Fruit fly (Drosophila melanogaster) whole organism, embryonic: ENCODE measurements around the gene bbg.
A peak's percentile ranks its signal among the peaks of the same experiment; 100 is the strongest.

Source experiments
- Adf1 ChIP-seq: fragments of 200-800 bp; sonication (Bioruptor generic); IDR thresholded peaks from 2 replicates; pipeline ENCODE4 v1.3.6; 2022; ENCODE audit warnings: missing biosample characterization, missing genetic modification characterization
- Antp ChIP-seq: fragments of 200-800 bp; sonication (Bioruptor generic); optimal IDR thresholded peaks from 3 replicates; lab custom pipeline; 2016; ENCODE audit warnings: missing biosample characterization, missing genetic modification characterization
- Atf3 ChIP-seq: fragments of 200-800 bp; sonication (Bioruptor generic); optimal IDR thresholded peaks from 3 replicates; lab custom pipeline; 2016; ENCODE audit warnings: missing biosample characterization, missing genetic modification characterization
- Blimp-1 ChIP-seq: fragments of 200-800 bp; sonication (Bioruptor generic); optimal IDR thresholded peaks from 3 replicates; lab custom pipeline; 2018; ENCODE audit warnings: missing biosample characterization, missing genetic modification characterization, mild to moderate bottlenecking, moderate library complexity, missing genetic modification reagents
- CG1024 ChIP-seq: fragments of 200-800 bp; sonication (Bioruptor generic); IDR thresholded peaks from 2 replicates; pipeline ENCODE4 v1.3.6; 2022; ENCODE audit warnings: missing biosample characterization, missing genetic modification characterization
- CG10267 ChIP-seq: fragments of 200-800 bp; sonication (Bioruptor generic); optimal IDR thresholded peaks from 2 replicates; lab custom pipeline; 2018; ENCODE audit warnings: missing biosample characterization, mild to moderate bottlenecking, missing genetic modification characterization, moderate library complexity
- CG10274 ChIP-seq: fragments of 200-800 bp; sonication (Bioruptor generic); optimal IDR thresholded peaks from 3 replicates; lab custom pipeline; 2017; ENCODE audit warnings: missing biosample characterization, mild to moderate bottlenecking, missing genetic modification characterization
- CG10366 ChIP-seq: fragments of 200-800 bp; sonication (Bioruptor generic); IDR thresholded peaks from 2 replicates; pipeline ENCODE4 v1.3.6; 2022; ENCODE audit warnings: missing biosample characterization, missing genetic modification characterization
- CG12299 ChIP-seq: fragments of 200-800 bp; sonication (Bioruptor generic); optimal IDR thresholded peaks from 2 replicates; lab custom pipeline; 2018; ENCODE audit warnings: missing biosample characterization, mild to moderate bottlenecking, missing genetic modification characterization
- CG13123 ChIP-seq: fragments of 200-800 bp; sonication (Bioruptor generic); optimal IDR thresholded peaks from 2 replicates; lab custom pipeline; 2016; ENCODE audit warnings: missing biosample characterization, missing genetic modification characterization
- CG14014 ChIP-seq: fragments of 200-800 bp; sonication (Bioruptor generic); IDR thresholded peaks from 2 replicates; pipeline ENCODE4 v1.3.6; 2022; ENCODE audit warnings: missing biosample characterization, missing genetic modification characterization
- CG14965 ChIP-seq: fragments of 200-800 bp; sonication (Bioruptor generic); optimal IDR thresholded peaks from 2 replicates; lab custom pipeline; 2016; ENCODE audit warnings: missing biosample characterization, missing genetic modification characterization, borderline replicate concordance
- CG1603 ChIP-seq: fragments of 200-800 bp; sonication (Bioruptor generic); optimal IDR thresholded peaks from 2 replicates; lab custom pipeline; 2019; ENCODE audit warnings: missing biosample characterization, mild to moderate bottlenecking, missing genetic modification characterization, moderate library complexity
- CG16863 ChIP-seq: fragments of 200-800 bp; sonication (Bioruptor generic); optimal IDR thresholded peaks from 3 replicates; lab custom pipeline; 2016; ENCODE audit warnings: missing biosample characterization, missing genetic modification characterization
- CG33213 ChIP-seq: fragments of 200-800 bp; sonication (Bioruptor generic); optimal IDR thresholded peaks from 3 replicates; lab custom pipeline; 2016; ENCODE audit warnings: missing biosample characterization, missing genetic modification characterization
- CG33557 ChIP-seq: fragments of 200-800 bp; sonication (Bioruptor generic); optimal IDR thresholded peaks from 2 replicates; lab custom pipeline; 2019; ENCODE audit warnings: missing biosample characterization, mild to moderate bottlenecking, missing genetic modification characterization, moderate library complexity
- CG3726 ChIP-seq: fragments of 200-800 bp; sonication (Bioruptor generic); IDR thresholded peaks from 3 replicates; pipeline ENCODE4, ENCODE4 v1.3.6; 2022; ENCODE audit warnings: missing biosample characterization, missing genetic modification characterization
- CG42726 ChIP-seq: fragments of 200-800 bp; sonication (Bioruptor generic); IDR thresholded peaks from 2 replicates; pipeline ENCODE4 v1.3.6; 2022; ENCODE audit warnings: missing biosample characterization, missing genetic modification characterization; ENCODE audit not compliant: partially characterized antibody
- CG5245 ChIP-seq: fragments of 200-800 bp; sonication (Bioruptor generic); optimal IDR thresholded peaks from 3 replicates; lab custom pipeline; 2016; ENCODE audit warnings: missing biosample characterization, missing genetic modification characterization
- CG6654 ChIP-seq: fragments of 200-800 bp; sonication (Bioruptor generic); optimal IDR thresholded peaks from 2 replicates; lab custom pipeline; 2017; ENCODE audit warnings: missing biosample characterization, mild to moderate bottlenecking, missing genetic modification characterization
- CG6854 ChIP-seq: fragments of 200-800 bp; sonication (Bioruptor generic); optimal IDR thresholded peaks from 3 replicates; lab custom pipeline; 2017; ENCODE audit warnings: missing biosample characterization, mild to moderate bottlenecking, missing genetic modification characterization
- CG8290 ChIP-seq, 3 experiments: fragments of 200-800 bp; sonication (Bioruptor generic); optimal IDR thresholded peaks; 2 replicates each; lab custom pipeline; 2016 to 2019; ENCODE audit warnings: missing biosample characterization in 3 of 3, missing genetic modification characterization in 3 of 3, mild to moderate bottlenecking in 2 of 3, moderate library complexity in 1 of 3
- CG8478 ChIP-seq: fragments of >200 bp; optimal IDR thresholded peaks from 2 replicates; lab custom pipeline; 2018
- Hr78 ChIP-seq, 2 experiments: fragments of 200-800 bp in 1 of 2; fragments of >200 bp in 1 of 2; sonication (Bioruptor generic) in 1 of 2; optimal IDR thresholded peaks; 2 replicates each; lab custom pipeline; 2017 to 2019; ENCODE audit warnings: missing biosample characterization in 2 of 2, missing genetic modification characterization in 2 of 2, mild to moderate bottlenecking in 1 of 2, moderate library complexity in 1 of 2
- MBD-R2 ChIP-seq: fragments of 200-800 bp; sonication (Bioruptor generic); IDR thresholded peaks from 2 replicates; pipeline ENCODE4 v1.3.6; 2022; ENCODE audit warnings: missing biosample characterization, missing genetic modification characterization
- Mes4 ChIP-seq: fragments of 200-800 bp; sonication (Bioruptor generic); optimal IDR thresholded peaks from 2 replicates; lab custom pipeline; 2016; ENCODE audit warnings: missing biosample characterization, missing genetic modification characterization
- Myb ChIP-seq: fragments of 200-800 bp; sonication (Bioruptor generic); optimal IDR thresholded peaks from 2 replicates; lab custom pipeline; 2016; ENCODE audit warnings: missing biosample characterization, missing genetic modification characterization
- NC2β ChIP-seq: fragments of 200-800 bp; sonication (Bioruptor generic); optimal IDR thresholded peaks from 2 replicates; lab custom pipeline; 2016; ENCODE audit warnings: missing biosample characterization, missing genetic modification characterization
- NfI ChIP-seq: fragments of 200-800 bp; sonication (Bioruptor generic); optimal IDR thresholded peaks from 3 replicates; lab custom pipeline; 2018; ENCODE audit warnings: missing biosample characterization, mild to moderate bottlenecking, missing genetic modification characterization, moderate library complexity
- PHDP ChIP-seq: fragments of 200-800 bp; sonication (Bioruptor generic); optimal IDR thresholded peaks from 3 replicates; lab custom pipeline; 2018; ENCODE audit warnings: missing biosample characterization, mild to moderate bottlenecking, missing genetic modification characterization, moderate library complexity
- Rx ChIP-seq: fragments of 200-800 bp; sonication (Bioruptor generic); IDR thresholded peaks from 2 replicates; pipeline ENCODE4 v1.3.6; 2022; ENCODE audit warnings: missing biosample characterization, missing genetic modification characterization
- bigmax ChIP-seq: fragments of 200-800 bp; sonication (Bioruptor generic); optimal IDR thresholded peaks from 2 replicates; lab custom pipeline; 2018; ENCODE audit warnings: missing biosample characterization, mild to moderate bottlenecking, missing genetic modification characterization
- cad ChIP-seq: fragments of >200 bp; optimal IDR thresholded peaks from 2 replicates; lab custom pipeline; 2017; ENCODE audit warnings: missing biosample characterization, missing genetic modification characterization
- crol ChIP-seq: fragments of 200-800 bp; sonication (Bioruptor generic); IDR thresholded peaks from 2 replicates; pipeline ENCODE4 v1.3.6; 2022; ENCODE audit warnings: missing biosample characterization, missing genetic modification characterization
- dan ChIP-seq: fragments of 200-800 bp; sonication (Bioruptor generic); IDR thresholded peaks from 2 replicates; pipeline ENCODE4 v1.3.6; 2022; ENCODE audit warnings: missing biosample characterization, missing genetic modification characterization
- disco-r ChIP-seq: fragments of 200-800 bp; sonication (Bioruptor generic); optimal IDR thresholded peaks from 2 replicates; lab custom pipeline; 2016; ENCODE audit warnings: missing biosample characterization, missing genetic modification characterization
- gem ChIP-seq: fragments of 200-800 bp; sonication (Bioruptor generic); optimal IDR thresholded peaks from 2 replicates; lab custom pipeline; 2019; ENCODE audit warnings: missing biosample characterization, mild to moderate bottlenecking, missing genetic modification characterization, moderate library complexity
- gro ChIP-seq: fragments of 200-800 bp; sonication (Bioruptor generic); optimal IDR thresholded peaks from 2 replicates; lab custom pipeline; 2016; ENCODE audit warnings: missing biosample characterization, missing genetic modification characterization
- hkb ChIP-seq, 2 experiments: fragments of 200-800 bp in 1 of 2; fragments of >200 bp in 1 of 2; sonication (Bioruptor generic) in 1 of 2; IDR thresholded peaks in 1 of 2; optimal IDR thresholded peaks in 1 of 2; 2 replicates each; pipeline versions ENCODE4 v1.3.6 to Lab custom; 2017 to 2022; ENCODE audit warnings: missing biosample characterization in 1 of 2, missing genetic modification characterization in 1 of 2
- hth ChIP-seq: fragments of >200 bp; optimal IDR thresholded peaks from 2 replicates; lab custom pipeline; 2017; ENCODE audit warnings: inconsistent platforms
- insv ChIP-seq, 2 experiments: fragments of 200-800 bp; sonication (Bioruptor generic); optimal IDR thresholded peaks; 3 replicates each; lab custom pipeline; 2016 to 2018; ENCODE audit warnings: missing biosample characterization in 2 of 2, missing genetic modification characterization in 2 of 2
- lmd ChIP-seq: fragments of 200-800 bp; sonication (Bioruptor generic); IDR thresholded peaks from 2 replicates; pipeline ENCODE4 v1.3.6; 2022; ENCODE audit warnings: missing biosample characterization, missing genetic modification characterization
- mam ChIP-seq: fragments of 200-800 bp; sonication (Bioruptor generic); optimal IDR thresholded peaks from 3 replicates; lab custom pipeline; 2016; ENCODE audit warnings: missing biosample characterization, missing genetic modification characterization
- org-1 ChIP-seq: fragments of 200-800 bp; sonication (Bioruptor generic); optimal IDR thresholded peaks from 2 replicates; lab custom pipeline; 2017; ENCODE audit warnings: missing biosample characterization, missing genetic modification characterization
- phol ChIP-seq: fragments of 200-800 bp; sonication (Bioruptor generic); optimal IDR thresholded peaks from 3 replicates; lab custom pipeline; 2018; ENCODE audit warnings: missing biosample characterization, mild to moderate bottlenecking, missing genetic modification characterization, moderate library complexity
- repo ChIP-seq: fragments of 200-800 bp; sonication (Bioruptor generic); optimal IDR thresholded peaks from 2 replicates; lab custom pipeline; 2016; ENCODE audit warnings: missing biosample characterization, missing genetic modification characterization
- tll ChIP-seq, 2 experiments: fragments of 200-800 bp in 1 of 2; fragments of >200 bp in 1 of 2; sonication (Bioruptor generic) in 1 of 2; optimal IDR thresholded peaks; 2 replicates each; lab custom pipeline; 2017 to 2019; ENCODE audit warnings: missing biosample characterization in 2 of 2, missing genetic modification characterization in 2 of 2, mild to moderate bottlenecking in 1 of 2, moderate library complexity in 1 of 2
- yki ChIP-seq: fragments of >200 bp; optimal IDR thresholded peaks from 3 replicates; lab custom pipeline; 2018
- z ChIP-seq: fragments of 200-800 bp; sonication (Bioruptor generic); IDR thresholded peaks from 3 replicates; pipeline ENCODE4 v1.3.6; 2022; ENCODE audit warnings: missing biosample characterization, missing genetic modification characterization

The bbg gene

DNA sequence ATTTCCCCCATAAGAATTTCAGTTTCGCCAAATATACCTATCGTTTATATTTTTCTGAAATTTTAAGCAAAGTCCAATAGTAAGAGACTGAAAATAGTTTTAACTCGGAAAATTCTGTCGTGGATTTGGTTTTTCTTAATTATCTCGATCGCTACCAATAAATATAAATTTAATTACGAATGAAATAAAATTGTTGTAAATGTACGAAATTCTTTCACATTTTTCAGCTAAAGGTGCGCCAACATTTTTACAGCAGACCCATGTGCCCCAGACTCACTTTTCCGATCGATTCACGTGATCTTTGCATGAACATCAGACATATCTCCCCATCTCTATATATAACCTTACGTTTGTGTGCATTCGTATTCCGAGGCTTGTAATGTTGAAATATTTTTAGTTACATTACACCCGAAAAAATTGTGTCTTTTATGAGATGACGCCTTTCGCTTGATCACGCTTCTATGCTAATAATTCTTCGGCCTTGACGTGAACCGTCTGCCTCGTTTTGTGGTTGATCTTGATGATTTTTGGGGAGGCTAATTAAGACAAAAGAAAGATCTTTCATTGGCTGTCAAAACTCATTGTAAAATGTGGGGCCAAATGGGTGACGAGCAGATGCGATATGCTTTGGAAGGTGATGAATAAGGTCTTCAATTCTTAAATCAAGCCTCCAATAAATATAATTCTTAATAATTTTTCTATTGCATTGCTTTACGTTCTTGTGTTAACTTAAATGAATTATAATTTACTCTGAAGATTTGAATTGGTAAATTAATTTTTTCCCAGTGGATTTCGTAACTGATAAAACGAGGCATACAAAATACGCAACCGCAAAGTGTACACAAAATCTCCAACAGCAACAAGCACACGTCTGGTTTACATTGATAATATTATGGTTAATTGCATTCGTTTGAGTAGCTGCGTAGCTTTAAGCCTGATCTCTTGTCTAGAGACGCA lies 9.2 kb upstream of the bbg start (continued):
- no peak for TF ChIP-seq CG16863 (GFP tag; lab: Kevin White, UChicago)
- no peak for TF ChIP-seq Adf1
- TF ChIP-seq hkb (optimal IDR thresholded peaks at IDR 0.05; lab: Kevin White, UChicago) = no peak
- no peak; the same call in 1 of the 2 replicates for TF ChIP-seq hkb (GFP tag; IDR thresholded peaks at IDR 0.05; lab: Robert Waterston, UW)
- no peak for TF ChIP-seq Rx (GFP tag; lab: Robert Waterston, UW)
- TF ChIP-seq CG6654 = peak; percentile 51
- TF ChIP-seq z (GFP tag; lab: Robert Waterston, UW) = no peak
- TF ChIP-seq crol (GFP tag; lab: Robert Waterston, UW) = no peak
- no peak for TF ChIP-seq Antp (GFP tag; lab: Kevin White, UChicago)
- no peak for TF ChIP-seq insv (GFP tag; optimal IDR thresholded peaks at IDR 0.05; lab: Kevin White, UChicago)
- peak; percentile 13 for TF ChIP-seq CG6854 (GFP tag; lab: Kevin White, UChicago)
- TF ChIP-seq CG10366 = peak; percentile 31; the same call in 1 of the 2 replicates
- no peak for TF ChIP-seq CG33557
- TF ChIP-seq yki (lab: Kevin White, UChicago) = no peak
- no peak for TF ChIP-seq bigmax (GFP tag; lab: Kevin White, UChicago)
- no peak for TF ChIP-seq CG8478 (lab: Kevin White, UChicago)
- no peak for TF ChIP-seq dan (GFP tag; lab: Robert Waterston, UW)
- TF ChIP-seq cad (GFP tag; lab: Kevin White, UChicago) = no peak
- TF ChIP-seq CG5245 (GFP tag; lab: Kevin White, UChicago) = peak; percentile 54
- peak; percentile 34 for TF ChIP-seq CG10267 (tag; lab: Kevin White, UChicago)
- peak; percentile 70 for TF ChIP-seq gem (tag; lab: Kevin White, UChicago)
- no peak for TF ChIP-seq CG33213 (GFP tag; lab: Kevin White, UChicago)
- TF ChIP-seq gro = no peak
- no peak for TF ChIP-seq mam (GFP tag; lab: Kevin White, UChicago)
- TF ChIP-seq CG13123 (GFP tag; lab: Kevin White, UChicago) = no peak
- no peak for TF ChIP-seq hth
- no peak for TF ChIP-seq disco-r (GFP tag; lab: Kevin White, UChicago)
- TF ChIP-seq CG42726 (GFP tag; lab: Robert Waterston, UW) = no peak
- peak; percentile 15 for TF ChIP-seq CG8290 (GFP tag; optimal IDR thresholded peaks at IDR 0.05; lab: Kevin White, UChicago)
- peak in 1 of 2 experiments; percentile 23 for TF ChIP-seq CG8290 (tag; optimal IDR thresholded peaks at IDR 0.05; lab: Kevin White, UChicago)
- TF ChIP-seq CG14965 (GFP tag; lab: Kevin White, UChicago) = no peak
- TF ChIP-seq Atf3 (GFP tag; lab: Kevin White, UChicago) = no peak
- TF ChIP-seq CG14014 (GFP tag; lab: Robert Waterston, UW) = no peak; the same call in 1 of the 2 replicates
- TF ChIP-seq NC2β (GFP tag; lab: Kevin White, UChicago) = peak; percentile 44
- TF ChIP-seq org-1 = peak; percentile 59
- TF ChIP-seq Mes4 (GFP tag; lab: Kevin White, UChicago) = no peak
- no peak for TF ChIP-seq tll (GFP tag; optimal IDR thresholded peaks at IDR 0.05; lab: Kevin White, UChicago)
- TF ChIP-seq MBD-R2 (GFP tag; lab: Robert Waterston, UW) = no peak
- TF ChIP-seq CG1024 (GFP tag; lab: Robert Waterston, UW) = no peak
- TF ChIP-seq Hr78 (GFP tag; optimal IDR thresholded peaks at IDR 0.05; lab: Kevin White, UChicago) = peak in 1 of 2 experiments; percentile 48
- TF ChIP-seq CG3726 (GFP tag; lab: Robert Waterston, UW) = no peak
- TF ChIP-seq repo (GFP tag; lab: Kevin White, UChicago) = no peak
- TF ChIP-seq PHDP (tag; lab: Kevin White, UChicago) = peak; percentile 51
- TF ChIP-seq CG12299 = no peak
- peak; percentile 6 for TF ChIP-seq CG1603 (tag; lab: Kevin White, UChicago)
- TF ChIP-seq lmd (GFP tag; lab: Robert Waterston, UW) = peak; percentile 57
- peak; percentile 16 for TF ChIP-seq CG10274 (GFP tag; lab: Kevin White, UChicago)
- TF ChIP-seq Blimp-1 = peak; percentile 44
- peak; percentile 24 for TF ChIP-seq NfI
- no peak for TF ChIP-seq Myb (GFP tag; lab: Kevin White, UChicago)
- TF ChIP-seq phol = peak; percentile 74
